Worm (Caenorhabditis elegans) whole organism, young adult: Measurements from ENCODE around the gene F41E6.8.

ENCODE experiments used
- C06A6.2 ChIP-seq: fragments of 200-800 bp; sonication (Bioruptor generic); conservative IDR thresholded peaks from 2 replicates; pipeline ENCODE4 v1.3.6; 2022; ENCODE audit warnings: missing genetic modification characterization, missing compliant biosample characterization
- ama-1 ChIP-seq, 3 experiments: fragments of 150-350 bp in 1 of 3; sonication (generic microtip) in 2 of 3; optimal IDR thresholded peaks; 2 replicates each; lab custom pipeline; 2014 to 2018; ENCODE audit warnings: missing biosample characterization in 2 of 3, missing genetic modification characterization in 2 of 3, missing genetic modification reagents in 2 of 3
- nhr-120 ChIP-seq: fragments of 200-800 bp; sonication (Bioruptor generic); IDR thresholded peaks from 2 replicates; pipeline ENCODE4 v1.3.6; 2022; ENCODE audit warnings: missing genetic modification characterization, missing compliant biosample characterization
- ztf-3 ChIP-seq: fragments of 200-800 bp; sonication (Bioruptor generic); optimal IDR thresholded peaks from 2 replicates; lab custom pipeline; 2018; ENCODE audit warnings: mild to moderate bottlenecking, missing genetic modification characterization, missing compliant biosample characterization

DNA sequence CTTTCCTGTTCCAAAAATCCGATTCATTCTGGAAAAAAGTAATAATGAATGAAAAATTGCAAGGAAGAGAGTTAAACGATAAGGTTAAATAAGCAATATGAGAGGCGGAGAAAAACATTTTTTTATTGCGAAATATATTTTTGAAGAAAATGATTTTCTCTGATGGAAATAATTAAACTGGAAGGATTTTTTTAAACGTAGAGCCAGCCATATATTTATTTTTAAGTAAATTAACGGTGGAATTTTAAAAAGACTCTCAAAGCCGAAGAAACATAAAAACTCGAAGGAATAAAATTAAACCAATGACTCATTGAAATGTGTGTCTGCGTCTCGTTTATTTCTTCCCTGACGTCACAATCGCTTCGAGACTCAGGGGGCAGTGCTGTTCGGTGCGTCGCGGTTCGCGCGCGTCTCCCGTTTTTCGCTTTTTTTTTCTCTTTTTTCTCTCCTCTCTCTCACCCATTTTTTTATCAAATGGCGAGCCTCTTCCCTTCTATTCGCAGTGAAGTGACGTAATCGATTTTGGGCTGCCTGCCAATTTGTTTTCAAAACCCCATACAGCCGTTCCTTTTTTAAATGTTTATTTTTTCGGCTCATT lies 4.9 kb upstream of the F41E6.8 start, which contains the start of gene vps-60:
- TF ChIP-seq ama-1 (optimal IDR thresholded peaks at IDR 0.05; lab: Kevin White, UChicago), result no peak
- peak in 1 of 2 experiments; percentile 11 for TF ChIP-seq ama-1 (GFP tag; optimal IDR thresholded peaks at IDR 0.05; lab: Kevin White, UChicago)
- TF ChIP-seq ztf-3 (GFP tag; lab: Kevin White, UChicago), result peak; percentile 2
- TF ChIP-seq C06A6.2, result peak; percentile 71; the same call in 1 of the 2 replicates
- TF ChIP-seq nhr-120 (GFP tag; lab: Robert Waterston, UW), result no peak
